Fruit fly (Drosophila melanogaster) whole organism, embryonic: ENCODE measurements around the gene Zip89B.
A peak's percentile ranks its signal among the peaks of the same experiment; 100 is the strongest.

Source experiments
- Awh ChIP-seq: fragments of 200-800 bp; sonication (Bioruptor generic); IDR thresholded peaks from 2 replicates; pipeline ENCODE4, ENCODE4 v1.3.6; 2022; ENCODE audit warnings: missing biosample characterization, missing genetic modification characterization
- Bgb ChIP-seq: fragments of 200-800 bp; sonication (Bioruptor generic); IDR thresholded peaks from 2 replicates; pipeline ENCODE4 v1.3.6; 2022; ENCODE audit warnings: missing biosample characterization, missing genetic modification characterization; ENCODE audit not compliant: partially characterized antibody
- Bteb2 ChIP-seq: fragments of 200-800 bp; sonication (Bioruptor generic); optimal IDR thresholded peaks from 2 replicates; lab custom pipeline; 2016; ENCODE audit warnings: missing biosample characterization, missing genetic modification characterization
- CG10543 ChIP-seq: fragments of 200-800 bp; sonication (Bioruptor generic); optimal IDR thresholded peaks from 3 replicates; lab custom pipeline; 2017; ENCODE audit warnings: missing biosample characterization, mild to moderate bottlenecking, missing genetic modification characterization, moderate library complexity
- CG10565 ChIP-seq: fragments of 200-800 bp; sonication (Bioruptor generic); optimal IDR thresholded peaks from 3 replicates; lab custom pipeline; 2016; ENCODE audit warnings: missing biosample characterization, mild to moderate bottlenecking, missing genetic modification characterization
- CG17612 ChIP-seq: fragments of 200-800 bp; sonication (Bioruptor generic); IDR thresholded peaks from 2 replicates; pipeline ENCODE4 v1.3.6; 2022; ENCODE audit warnings: missing biosample characterization, missing genetic modification characterization
- CG2116 ChIP-seq: fragments of 200-800 bp; sonication (Bioruptor generic); optimal IDR thresholded peaks from 3 replicates; lab custom pipeline; 2018; ENCODE audit warnings: missing biosample characterization, mild to moderate bottlenecking, missing genetic modification characterization
- CG2120 ChIP-seq: fragments of 200-800 bp; sonication (Bioruptor generic); optimal IDR thresholded peaks from 3 replicates; lab custom pipeline; 2016; ENCODE audit warnings: missing biosample characterization, missing genetic modification characterization
- CG2712 ChIP-seq: fragments of 200-800 bp; optimal IDR thresholded peaks from 3 replicates; lab custom pipeline; 2019; ENCODE audit warnings: missing biosample characterization, mild to moderate bottlenecking, missing genetic modification characterization, moderate library complexity
- CG2875 ChIP-seq: fragments of 200-800 bp; sonication (Bioruptor generic); optimal IDR thresholded peaks from 2 replicates; lab custom pipeline; 2017; ENCODE audit warnings: missing biosample characterization, mild to moderate bottlenecking, missing genetic modification characterization, missing genetic modification reagents
- CG31224 ChIP-seq: fragments of 200-800 bp; sonication (Bioruptor generic); IDR thresholded peaks from 2 replicates; pipeline ENCODE4 v1.3.6; 2022; ENCODE audit warnings: missing biosample characterization, missing genetic modification characterization
- CG31441 ChIP-seq: fragments of 200-800 bp; sonication (Bioruptor generic); IDR thresholded peaks from 2 replicates; pipeline ENCODE4 v1.3.6; 2022; ENCODE audit warnings: missing biosample characterization, missing genetic modification characterization
- CG32532 ChIP-seq: fragments of 200-800 bp; sonication (Bioruptor generic); IDR thresholded peaks from 2 replicates; pipeline ENCODE4 v1.3.6; 2022; ENCODE audit warnings: missing biosample characterization, missing genetic modification characterization
- CG34224 ChIP-seq: fragments of 200-800 bp; sonication (Bioruptor generic); IDR thresholded peaks from 3 replicates; pipeline ENCODE4 v1.3.6; 2022; ENCODE audit warnings: missing biosample characterization, missing genetic modification characterization; ENCODE audit not compliant: partially characterized antibody
- CG3726 ChIP-seq: fragments of 200-800 bp; sonication (Bioruptor generic); IDR thresholded peaks from 3 replicates; pipeline ENCODE4, ENCODE4 v1.3.6; 2022; ENCODE audit warnings: missing biosample characterization, missing genetic modification characterization
- CG4404 ChIP-seq: fragments of 200-800 bp; sonication (Bioruptor generic); IDR thresholded peaks from 2 replicates; pipeline ENCODE4 v1.3.6; 2022; ENCODE audit warnings: missing biosample characterization, missing genetic modification characterization
- CG8290 ChIP-seq, 3 experiments: fragments of 200-800 bp; sonication (Bioruptor generic); optimal IDR thresholded peaks; 2 replicates each; lab custom pipeline; 2016 to 2019; ENCODE audit warnings: missing biosample characterization in 3 of 3, missing genetic modification characterization in 3 of 3, mild to moderate bottlenecking in 2 of 3, moderate library complexity in 1 of 3
- CG9437 ChIP-seq: fragments of 200-800 bp; sonication (Bioruptor generic); optimal IDR thresholded peaks from 2 replicates; lab custom pipeline; 2018; ENCODE audit warnings: missing biosample characterization, mild to moderate bottlenecking, missing genetic modification characterization
- Doc3 ChIP-seq: fragments of 200-800 bp; sonication (Bioruptor generic); IDR thresholded peaks from 3 replicates; pipeline ENCODE4 v1.3.6; 2022; ENCODE audit warnings: missing biosample characterization, missing genetic modification characterization; ENCODE audit not compliant: partially characterized antibody
- Elba2 ChIP-seq: fragments of 200-800 bp; sonication (Bioruptor generic); optimal IDR thresholded peaks from 3 replicates; lab custom pipeline; 2016; ENCODE audit warnings: missing biosample characterization, missing genetic modification characterization
- Fer1 ChIP-seq: fragments of 200-800 bp; sonication (Bioruptor generic); optimal IDR thresholded peaks from 2 replicates; lab custom pipeline; 2017; ENCODE audit warnings: missing biosample characterization, mild to moderate bottlenecking, missing genetic modification characterization
- HLH4C ChIP-seq: fragments of 200-800 bp; sonication (Bioruptor generic); IDR thresholded peaks from 3 replicates; pipeline ENCODE4 v1.3.6; 2022; ENCODE audit warnings: missing biosample characterization, missing genetic modification characterization; ENCODE audit not compliant: partially characterized antibody
- Max ChIP-seq: fragments of 200-800 bp; sonication (Bioruptor generic); optimal IDR thresholded peaks from 2 replicates; lab custom pipeline; 2016; ENCODE audit warnings: missing biosample characterization, mild to moderate bottlenecking, missing genetic modification characterization
- Oaz ChIP-seq: fragments of 200-800 bp; sonication (Bioruptor generic); IDR thresholded peaks from 2 replicates; pipeline ENCODE4 v1.3.6; 2022; ENCODE audit warnings: missing biosample characterization, missing genetic modification characterization
- Ptx1 ChIP-seq: fragments of 200-800 bp; sonication (Bioruptor generic); IDR thresholded peaks from 2 replicates; pipeline ENCODE4 v1.3.6; 2022; ENCODE audit warnings: missing biosample characterization, missing genetic modification characterization
- Side ChIP-seq: fragments of 200-800 bp; sonication (Bioruptor generic); optimal IDR thresholded peaks from 2 replicates; lab custom pipeline; 2016; ENCODE audit warnings: missing biosample characterization, missing genetic modification characterization
- Sry-δ ChIP-seq: fragments of 200-800 bp; sonication (Bioruptor generic); optimal IDR thresholded peaks from 2 replicates; lab custom pipeline; 2016; ENCODE audit warnings: missing biosample characterization, missing genetic modification characterization
- YL-1 ChIP-seq: fragments of 200-800 bp; sonication (Bioruptor generic); optimal IDR thresholded peaks from 3 replicates; lab custom pipeline; 2017; ENCODE audit warnings: missing biosample characterization, mild to moderate bottlenecking, missing genetic modification characterization
- ato ChIP-seq: fragments of 200-800 bp; sonication (Bioruptor generic); IDR thresholded peaks from 2 replicates; pipeline ENCODE4 v1.3.6; 2022; ENCODE audit warnings: missing biosample characterization, missing genetic modification characterization; ENCODE audit not compliant: partially characterized antibody
- bigmax ChIP-seq: fragments of 200-800 bp; sonication (Bioruptor generic); optimal IDR thresholded peaks from 2 replicates; lab custom pipeline; 2018; ENCODE audit warnings: missing biosample characterization, mild to moderate bottlenecking, missing genetic modification characterization
- ewg ChIP-seq: fragments of 200-800 bp; sonication (Bioruptor generic); optimal IDR thresholded peaks from 3 replicates; lab custom pipeline; 2017; ENCODE audit warnings: mild to moderate bottlenecking, missing biosample characterization, missing genetic modification reagents, missing genetic modification characterization
- fru ChIP-seq: fragments of >200 bp; optimal IDR thresholded peaks from 2 replicates; lab custom pipeline; 2017
- grn ChIP-seq: fragments of 200-800 bp; sonication (Bioruptor generic); optimal IDR thresholded peaks from 3 replicates; lab custom pipeline; 2017; ENCODE audit warnings: missing biosample characterization, missing genetic modification characterization
- klu ChIP-seq: fragments of 200-800 bp; sonication (Bioruptor generic); IDR thresholded peaks from 2 replicates; pipeline ENCODE4 v1.3.6; 2022; ENCODE audit warnings: missing biosample characterization, missing genetic modification characterization
- kni ChIP-seq: fragments of 200-800 bp; sonication (Bioruptor generic); optimal IDR thresholded peaks from 3 replicates; lab custom pipeline; 2017; ENCODE audit warnings: mild to moderate bottlenecking, missing biosample characterization, missing genetic modification reagents, missing genetic modification characterization
- lbe ChIP-seq: fragments of 200-800 bp; sonication (Bioruptor generic); optimal IDR thresholded peaks from 2 replicates; lab custom pipeline; 2016; ENCODE audit warnings: missing biosample characterization, mild to moderate bottlenecking, missing genetic modification characterization
- lola ChIP-seq, 3 experiments: fragments of >200 bp in 2 of 3; fragments of 200-800 bp in 1 of 3; sonication (Bioruptor generic) in 1 of 3; optimal IDR thresholded peaks; 2 replicates each; lab custom pipeline; 2017 to 2019; ENCODE audit warnings: missing biosample characterization in 3 of 3, missing genetic modification characterization in 3 of 3, mild to moderate bottlenecking in 1 of 3, moderate library complexity in 1 of 3
- maf-S ChIP-seq: fragments of 200-800 bp; sonication (Bioruptor generic); optimal IDR thresholded peaks from 2 replicates; lab custom pipeline; 2016; ENCODE audit warnings: missing biosample characterization, missing genetic modification characterization
- otp ChIP-seq: fragments of 200-800 bp; sonication (Bioruptor generic); IDR thresholded peaks from 3 replicates; pipeline ENCODE4, ENCODE4 v1.3.6; 2022; ENCODE audit warnings: missing biosample characterization, missing genetic modification characterization
- pan ChIP-seq, 4 experiments: fragments of >200 bp in 3 of 4; fragments of 200-800 bp in 1 of 4; sonication (Bioruptor generic) in 1 of 4; optimal IDR thresholded peaks in 3 of 4; IDR thresholded peaks in 1 of 4; 2 replicates each; pipeline versions ENCODE4 v1.3.6 to Lab custom; 2017 to 2022; ENCODE audit warnings: missing biosample characterization in 2 of 4, missing genetic modification characterization in 2 of 4, mixed read lengths in 1 of 4
- peb ChIP-seq: fragments of 200-800 bp; sonication (Bioruptor generic); IDR thresholded peaks from 2 replicates; pipeline ENCODE4 v1.3.6; 2022; ENCODE audit warnings: missing biosample characterization, missing genetic modification characterization
- rib ChIP-seq: fragments of 200-800 bp; sonication (Bioruptor generic); IDR thresholded peaks from 2 replicates; pipeline ENCODE4 v1.3.6; 2022; ENCODE audit warnings: missing biosample characterization, missing genetic modification characterization
- sqz ChIP-seq: fragments of 200-800 bp; sonication (Bioruptor generic); optimal IDR thresholded peaks from 3 replicates; lab custom pipeline; 2018; ENCODE audit warnings: missing biosample characterization, mild to moderate bottlenecking, missing genetic modification characterization
- stwl ChIP-seq: fragments of 200-800 bp; sonication (Bioruptor generic); optimal IDR thresholded peaks from 3 replicates; lab custom pipeline; 2018; ENCODE audit warnings: missing biosample characterization, mild to moderate bottlenecking, missing genetic modification characterization, moderate library complexity
- tna ChIP-seq: fragments of 200-800 bp; sonication (Bioruptor generic); IDR thresholded peaks from 2 replicates; pipeline ENCODE4 v1.3.6; 2022; ENCODE audit warnings: missing biosample characterization, missing genetic modification characterization; ENCODE audit not compliant: partially characterized antibody
- twi ChIP-seq: fragments of 200-800 bp; optimal IDR thresholded peaks from 2 replicates; lab custom pipeline; 2019; ENCODE audit warnings: missing biosample characterization, mild to moderate bottlenecking, missing genetic modification characterization, moderate library complexity
- unc-4 ChIP-seq: fragments of 200-800 bp; sonication (Bioruptor generic); IDR thresholded peaks from 2 replicates; pipeline ENCODE4 v1.3.6; 2022; ENCODE audit warnings: missing biosample characterization, missing genetic modification characterization; ENCODE audit not compliant: partially characterized antibody
- vvl ChIP-seq: fragments of 200-800 bp; sonication (Bioruptor generic); IDR thresholded peaks from 2 replicates; pipeline ENCODE4 v1.3.6; 2022; ENCODE audit warnings: missing biosample characterization, missing genetic modification characterization
- zen ChIP-seq: fragments of 200-800 bp; sonication (Bioruptor generic); optimal IDR thresholded peaks from 3 replicates; lab custom pipeline; 2018; ENCODE audit warnings: missing biosample characterization, mild to moderate bottlenecking, missing genetic modification characterization, moderate library complexity

The Zip89B gene

DNA sequence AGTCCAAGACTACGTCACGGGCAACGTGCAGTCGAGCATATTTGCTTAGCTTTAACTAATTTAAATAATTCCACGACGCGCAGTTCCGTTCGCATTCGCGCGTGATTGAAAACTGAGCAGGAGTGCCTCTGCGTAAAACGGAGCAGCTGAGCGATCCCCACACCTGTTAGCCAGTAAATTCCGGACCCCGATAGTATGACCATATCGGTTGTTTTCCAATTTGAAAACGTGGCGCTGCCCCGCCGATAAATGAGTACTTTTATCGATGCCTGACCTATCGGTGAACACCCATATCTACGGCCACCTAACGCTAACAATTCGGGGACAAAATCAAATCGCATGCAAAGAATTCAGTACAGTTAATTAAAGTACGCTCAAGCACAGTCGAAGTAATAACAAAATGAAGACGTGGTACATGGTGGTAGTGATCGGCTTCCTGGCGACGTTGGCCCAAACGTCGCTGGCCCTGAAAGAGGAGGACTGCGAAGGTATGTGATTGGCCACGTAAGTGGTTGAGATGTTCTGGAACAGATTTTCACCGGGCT, 43.6 kb downstream of the Zip89B start, which contains the start of the genes CG14879 and Manf (continued):
- TF ChIP-seq rib, result peak; percentile 30; the same call in 1 of the 2 replicates
- TF ChIP-seq CG9437 (GFP tag; lab: Kevin White, UChicago), result peak; percentile 6
- TF ChIP-seq bigmax, result no peak
- TF ChIP-seq Bgb (GFP tag; lab: Robert Waterston, UW), result peak; percentile 62
- no peak for TF ChIP-seq klu
- TF ChIP-seq stwl (tag; lab: Kevin White, UChicago), result peak; percentile 50
- no peak for TF ChIP-seq Bteb2 (GFP tag; lab: Kevin White, UChicago)
- TF ChIP-seq lola (GFP tag; optimal IDR thresholded peaks at IDR 0.05; lab: Kevin White, UChicago), result no peak
- TF ChIP-seq vvl (GFP tag; lab: Robert Waterston, UW), result peak; percentile 43; the same call in 1 of the 2 replicates
- TF ChIP-seq Oaz (GFP tag; lab: Robert Waterston, UW), result no peak
- peak; percentile 40; the same call in 2 of the 3 replicates for TF ChIP-seq Doc3 (GFP tag; lab: Robert Waterston, UW)
- no peak for TF ChIP-seq pan (optimal IDR thresholded peaks at IDR 0.05; lab: Kevin White, UChicago)
- peak in 1 of 2 experiments; percentile 27 for TF ChIP-seq pan (GFP tag; optimal IDR thresholded peaks at IDR 0.05 in 1 of 2, IDR thresholded peaks at IDR 0.05 in 1 of 2)
- no peak for TF ChIP-seq CG31224 (GFP tag; lab: Robert Waterston, UW)
- no peak for TF ChIP-seq Ptx1
- 0 out of 2 replicates have a peak, but pooled peaks have one; percentile 28 for TF ChIP-seq ato
- TF ChIP-seq CG4404 (GFP tag; lab: Robert Waterston, UW), result no peak
- TF ChIP-seq Side, result no peak
- TF ChIP-seq lbe (GFP tag; lab: Kevin White, UChicago), result no peak
- TF ChIP-seq Sry-δ (GFP tag; lab: Kevin White, UChicago), result peak; percentile 89
- peak; percentile 27 for TF ChIP-seq CG2712 (tag; lab: Kevin White, UChicago)
- TF ChIP-seq fru, result no peak
- no peak for TF ChIP-seq CG8290 (GFP tag; optimal IDR thresholded peaks at IDR 0.05; lab: Kevin White, UChicago)
- TF ChIP-seq CG8290 (tag; optimal IDR thresholded peaks at IDR 0.05; lab: Kevin White, UChicago), result peak in 1 of 2 experiments; percentile 56
- no peak for TF ChIP-seq zen (tag; lab: Kevin White, UChicago)
- TF ChIP-seq unc-4 (GFP tag; lab: Robert Waterston, UW), result peak; percentile 56
- TF ChIP-seq CG34224 (GFP tag; lab: Robert Waterston, UW), result peak; percentile 71
- no peak for TF ChIP-seq grn (GFP tag; lab: Kevin White, UChicago)
- TF ChIP-seq peb (GFP tag; lab: Robert Waterston, UW), result no peak
- no peak for TF ChIP-seq CG17612
- no peak; the same call in 2 of the 3 replicates for TF ChIP-seq otp (GFP tag; lab: Robert Waterston, UW)
- no peak for TF ChIP-seq ewg (GFP tag; lab: Kevin White, UChicago)
- TF ChIP-seq YL-1 (GFP tag; lab: Kevin White, UChicago), result peak; percentile 72
- TF ChIP-seq Awh (GFP tag; lab: Robert Waterston, UW), result no peak
- peak; percentile 52; the same call in 1 of the 2 replicates for TF ChIP-seq tna
- TF ChIP-seq maf-S (GFP tag; lab: Kevin White, UChicago), result no peak
- TF ChIP-seq CG10543, result peak; percentile 13
- no peak for TF ChIP-seq CG31441 (GFP tag; lab: Robert Waterston, UW)
- peak; percentile 67 for TF ChIP-seq CG2116 (GFP tag; lab: Kevin White, UChicago)
- TF ChIP-seq kni (GFP tag; lab: Kevin White, UChicago), result peak; percentile 21
- peak; percentile 67 for TF ChIP-seq Elba2 (GFP tag; lab: Kevin White, UChicago)
- TF ChIP-seq CG32532 (GFP tag; lab: Robert Waterston, UW), result peak; percentile 51
- TF ChIP-seq HLH4C (GFP tag; lab: Robert Waterston, UW), result peak; percentile 57; the same call in 2 of the 3 replicates
- TF ChIP-seq CG3726 (GFP tag; lab: Robert Waterston, UW), result no peak
- no peak for TF ChIP-seq CG2875 (GFP tag; lab: Kevin White, UChicago)
- TF ChIP-seq twi (tag; lab: Kevin White, UChicago), result no peak
- no peak for TF ChIP-seq CG10565 (GFP tag; lab: Kevin White, UChicago)
- TF ChIP-seq sqz, result no peak
- no peak for TF ChIP-seq Max
- no peak for TF ChIP-seq CG2120
- TF ChIP-seq Fer1 (GFP tag; lab: Kevin White, UChicago), result peak; percentile 11
